Worm (Caenorhabditis elegans) whole organism, L4 larva: ENCODE data around the gene F48E3.2.

Experiments used
- ceh-44 ChIP-seq: fragments of 200-800 bp; sonication (Bioruptor generic); IDR thresholded peaks from 2 replicates; pipeline ENCODE4 v1.3.6; 2022; ENCODE audit warnings: missing genetic modification reagents, missing genetic modification characterization, missing compliant biosample characterization
- daf-12 ChIP-seq: fragments of 150-350 bp; optimal IDR thresholded peaks from 2 replicates; lab custom pipeline; 2014; ENCODE audit warnings: missing biosample characterization, missing genetic modification reagents, missing genetic modification characterization
- dmd-8 ChIP-seq: fragments of 200-800 bp; sonication (Bioruptor generic); IDR thresholded peaks from 2 replicates; pipeline ENCODE4 v1.3.6; 2022; ENCODE audit warnings: missing genetic modification characterization, missing compliant biosample characterization
- egl-27 ChIP-seq: sonication (generic microtip); optimal IDR thresholded peaks from 3 replicates; lab custom pipeline; 2017; ENCODE audit warnings: missing biosample characterization, missing genetic modification reagents, missing genetic modification characterization
- jun-1 ChIP-seq: fragments of 150-350 bp; optimal IDR thresholded peaks from 2 replicates; lab custom pipeline; 2014; ENCODE audit warnings: missing biosample characterization, missing genetic modification reagents, missing genetic modification characterization
- lin-39 ChIP-seq: fragments of 150-350 bp; optimal IDR thresholded peaks from 2 replicates; lab custom pipeline; 2014; ENCODE audit warnings: missing biosample characterization, missing genetic modification reagents, missing genetic modification characterization
- mdt-29 ChIP-seq: fragments of 200-800 bp; sonication (Bioruptor generic); IDR thresholded peaks from 2 replicates; pipeline ENCODE4 v1.3.6; 2022; ENCODE audit warnings: missing genetic modification reagents, missing genetic modification characterization, missing compliant biosample characterization
- mep-1 ChIP-seq: fragments of 150-350 bp; sonication (generic microtip); optimal IDR thresholded peaks from 3 replicates; lab custom pipeline; 2014; ENCODE audit warnings: missing biosample characterization, missing genetic modification characterization
- mxl-2 ChIP-seq: fragments of 200-800 bp; sonication (Bioruptor generic); conservative IDR thresholded peaks from 2 replicates; pipeline ENCODE4 v1.3.6; 2022; ENCODE audit warnings: missing genetic modification reagents, missing genetic modification characterization, missing compliant biosample characterization
- nhr-11 ChIP-seq: fragments of 150-350 bp; optimal IDR thresholded peaks from 2 replicates; lab custom pipeline; 2014; ENCODE audit warnings: missing biosample characterization, missing genetic modification characterization
- nhr-237 ChIP-seq: sonication (generic microtip); optimal IDR thresholded peaks from 2 replicates; lab custom pipeline; 2017; ENCODE audit warnings: missing biosample characterization, missing genetic modification characterization
- nhr-42 ChIP-seq: fragments of 200-800 bp; sonication (Bioruptor generic); IDR thresholded peaks from 2 replicates; pipeline ENCODE4 v1.3.6; 2022; ENCODE audit warnings: missing genetic modification characterization, missing compliant biosample characterization
- snpc-4 ChIP-seq: fragments of 150-350 bp; optimal IDR thresholded peaks from 2 replicates; lab custom pipeline; 2014; ENCODE audit warnings: missing biosample characterization, missing genetic modification characterization
- zag-1 ChIP-seq: fragments of 150-350 bp; optimal IDR thresholded peaks from 2 replicates; lab custom pipeline; 2014; ENCODE audit warnings: missing biosample characterization, missing genetic modification characterization

DNA sequence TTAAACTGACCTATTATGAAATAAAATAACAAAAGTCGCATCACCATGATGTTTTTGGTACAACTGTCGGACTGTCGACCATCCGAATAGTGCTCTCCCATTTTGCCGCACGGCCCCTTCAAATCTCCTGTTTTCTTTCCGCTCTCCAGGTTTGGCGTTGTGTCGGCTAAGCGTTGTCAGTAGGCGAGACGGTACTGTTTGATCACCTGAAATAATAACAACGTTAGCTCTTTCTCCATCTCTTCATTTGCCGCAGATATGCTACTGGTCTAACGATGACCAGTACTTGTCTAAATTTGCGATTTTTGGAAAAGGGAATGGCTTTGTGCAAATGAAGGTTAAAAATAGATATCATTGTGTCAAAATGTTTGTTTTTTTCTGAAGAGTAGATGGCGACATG is 26.6 kb upstream of the F48E3.2 start, which contains the start of gene chts-1:
- TF ChIP-seq mdt-29 (GFP tag; lab: Robert Waterston, UW) (no peak), lin-39 (tag; lab: Kevin White, UChicago) (no peak), snpc-4 (no peak), egl-27 (tag; lab: Kevin White, UChicago) (no peak), nhr-237 (tag; lab: Kevin White, UChicago) (no peak), mxl-2 (GFP tag; lab: Robert Waterston, UW) (no peak), jun-1 (no peak), nhr-11 (tag; lab: Kevin White, UChicago) (no peak), ceh-44 (GFP tag; lab: Robert Waterston, UW) (no peak), mep-1 (tag; lab: Kevin White, UChicago) (no peak), zag-1 (tag; lab: Kevin White, UChicago) (no peak), nhr-42 (GFP tag; lab: Robert Waterston, UW) (no peak), daf-12 (tag; lab: Kevin White, UChicago) (no peak), dmd-8 (GFP tag; lab: Robert Waterston, UW) (no peak)
